Fruit fly (Drosophila melanogaster) S2 (cell line): ENCODE data around the gene Task6.

ENCODE experiments used
- CG8478 ChIP-seq: fragments of >200 bp; optimal IDR thresholded peaks from 2 replicates; lab custom pipeline; 2018
- CTCF ChIP-seq, 2 experiments: fragments of >200 bp; optimal IDR thresholded peaks; 2 replicates each; lab custom pipeline; 2018

DNA sequence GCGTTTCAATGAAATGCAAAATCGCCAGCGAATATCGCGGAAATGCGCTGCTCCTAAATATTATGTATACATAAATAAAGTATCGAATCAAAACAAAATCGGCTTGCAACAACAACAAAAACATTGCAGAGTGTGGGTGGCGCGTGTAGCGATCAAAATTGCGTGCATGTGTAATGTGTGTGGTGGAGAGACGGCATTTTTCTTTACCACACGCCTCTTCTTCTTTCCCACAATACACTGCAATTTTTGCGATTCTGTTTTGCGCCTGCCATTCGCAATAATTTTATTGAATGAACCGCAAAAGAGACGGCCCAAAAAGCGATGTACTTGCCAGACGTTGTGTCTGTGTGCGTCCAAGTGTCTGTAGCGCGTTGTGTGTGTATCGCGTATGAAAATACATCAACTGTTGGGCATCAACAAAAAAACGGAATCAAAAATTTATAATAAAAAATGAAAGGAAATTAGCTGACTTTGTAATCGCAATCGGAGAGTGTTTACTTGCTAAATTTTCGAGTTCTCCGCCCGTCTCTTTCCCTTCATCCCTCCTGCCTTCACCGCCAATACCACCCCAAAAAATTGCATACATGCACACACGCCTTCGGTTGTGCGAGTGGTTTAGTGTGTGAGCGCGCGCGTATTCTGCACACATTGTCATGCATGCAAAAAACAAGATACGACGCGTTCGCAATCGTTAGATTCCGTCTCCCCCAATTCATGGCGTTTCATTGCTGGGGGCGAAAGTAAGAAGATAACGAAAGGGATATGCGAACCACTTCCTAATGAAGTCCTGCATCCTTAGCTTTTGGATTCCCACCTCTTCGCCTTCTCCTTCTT, 10.4 kb upstream of the Task6 start:
- TF ChIP-seq CG8478 (lab: Kevin White, UChicago): no peak
- TF ChIP-seq CTCF (optimal IDR thresholded peaks at IDR 0.05; lab: Kevin White, UChicago): no peak
